Fruit fly (Drosophila melanogaster) whole organism, embryonic: Measurements from ENCODE around the gene temp.

Experiments used
- Asciz ChIP-seq: fragments of 200-800 bp; sonication (Bioruptor generic); optimal IDR thresholded peaks from 2 replicates; lab custom pipeline; 2017; ENCODE audit warnings: missing biosample characterization, mild to moderate bottlenecking, missing genetic modification characterization, missing genetic modification reagents
- Atf6 ChIP-seq: fragments of 200-800 bp; sonication (Bioruptor generic); IDR thresholded peaks from 2 replicates; pipeline ENCODE4 v1.3.6; 2022; ENCODE audit warnings: missing biosample characterization, missing genetic modification characterization
- CG1024 ChIP-seq: fragments of 200-800 bp; sonication (Bioruptor generic); IDR thresholded peaks from 2 replicates; pipeline ENCODE4 v1.3.6; 2022; ENCODE audit warnings: missing biosample characterization, missing genetic modification characterization
- CG10979 ChIP-seq: fragments of 200-800 bp; sonication (Bioruptor generic); optimal IDR thresholded peaks from 2 replicates; lab custom pipeline; 2018; ENCODE audit warnings: missing biosample characterization, mild to moderate bottlenecking, missing genetic modification characterization, moderate library complexity
- CG12155 ChIP-seq: fragments of 200-800 bp; sonication (Bioruptor generic); optimal IDR thresholded peaks from 3 replicates; lab custom pipeline; 2016; ENCODE audit warnings: missing biosample characterization, missing genetic modification characterization
- CG12236 ChIP-seq: fragments of 200-800 bp; sonication (Bioruptor generic); optimal IDR thresholded peaks from 2 replicates; lab custom pipeline; 2016; ENCODE audit warnings: missing biosample characterization, missing genetic modification characterization
- CG12299 ChIP-seq: fragments of 200-800 bp; sonication (Bioruptor generic); optimal IDR thresholded peaks from 2 replicates; lab custom pipeline; 2018; ENCODE audit warnings: missing biosample characterization, mild to moderate bottlenecking, missing genetic modification characterization
- CG12769 ChIP-seq: fragments of 200-800 bp; sonication (Bioruptor generic); optimal IDR thresholded peaks from 2 replicates; lab custom pipeline; 2019; ENCODE audit warnings: missing biosample characterization, mild to moderate bottlenecking, missing genetic modification characterization, moderate library complexity
- CG13624 ChIP-seq: fragments of 200-800 bp; sonication (Bioruptor generic); optimal IDR thresholded peaks from 2 replicates; lab custom pipeline; 2016; ENCODE audit warnings: missing biosample characterization, missing genetic modification characterization
- CG1832 ChIP-seq: fragments of 200-800 bp; sonication (Bioruptor generic); optimal IDR thresholded peaks from 2 replicates; lab custom pipeline; 2017; ENCODE audit warnings: missing biosample characterization, mild to moderate bottlenecking, missing genetic modification characterization, inconsistent platforms
- CG2129 ChIP-seq: fragments of 200-800 bp; sonication (Bioruptor generic); IDR thresholded peaks from 2 replicates; pipeline ENCODE4 v1.3.6; 2022; ENCODE audit warnings: missing biosample characterization, missing genetic modification characterization; ENCODE audit not compliant: partially characterized antibody
- CG3281 ChIP-seq: fragments of 200-800 bp; sonication (Bioruptor generic); optimal IDR thresholded peaks from 3 replicates; lab custom pipeline; 2017; ENCODE audit warnings: missing biosample characterization, mild to moderate bottlenecking, missing genetic modification characterization
- CG4854 ChIP-seq: fragments of 200-800 bp; sonication (Bioruptor generic); optimal IDR thresholded peaks from 2 replicates; lab custom pipeline; 2016; ENCODE audit warnings: missing biosample characterization, missing genetic modification characterization, inconsistent platforms
- CG6791 ChIP-seq: fragments of 200-800 bp; sonication (Bioruptor generic); IDR thresholded peaks from 3 replicates; pipeline ENCODE4 v1.3.6; 2022; ENCODE audit warnings: missing biosample characterization, missing genetic modification characterization; ENCODE audit not compliant: partially characterized antibody
- CG7372 ChIP-seq: fragments of 200-800 bp; sonication (Bioruptor generic); IDR thresholded peaks from 2 replicates; pipeline ENCODE4 v1.3.6; 2022; ENCODE audit warnings: missing biosample characterization, missing genetic modification characterization
- CG7928 ChIP-seq: fragments of 200-800 bp; sonication (Bioruptor generic); optimal IDR thresholded peaks from 2 replicates; lab custom pipeline; 2017; ENCODE audit warnings: missing biosample characterization, mild to moderate bottlenecking, missing genetic modification characterization
- CG8281 ChIP-seq: fragments of 200-800 bp; sonication (Bioruptor generic); optimal IDR thresholded peaks from 2 replicates; lab custom pipeline; 2018; ENCODE audit warnings: missing biosample characterization, mild to moderate bottlenecking, missing genetic modification characterization, moderate library complexity
- CG9797 ChIP-seq: fragments of 200-800 bp; sonication (Bioruptor generic); optimal IDR thresholded peaks from 3 replicates; lab custom pipeline; 2018; ENCODE audit warnings: missing biosample characterization, mild to moderate bottlenecking, missing genetic modification characterization
- Camta ChIP-seq: fragments of 200-800 bp; sonication (Bioruptor generic); optimal IDR thresholded peaks from 2 replicates; lab custom pipeline; 2016; ENCODE audit warnings: missing biosample characterization, missing genetic modification characterization
- D19B ChIP-seq: fragments of 200-800 bp; sonication (Bioruptor generic); optimal IDR thresholded peaks from 2 replicates; lab custom pipeline; 2017; ENCODE audit warnings: missing biosample characterization, mild to moderate bottlenecking, missing genetic modification characterization
- Doc2 ChIP-seq: fragments of 200-800 bp; sonication (Bioruptor generic); IDR thresholded peaks from 2 replicates; pipeline ENCODE4 v1.3.6; 2022; ENCODE audit warnings: missing biosample characterization, missing genetic modification characterization
- Eip74EF ChIP-seq, 2 experiments: fragments of 200-800 bp in 1 of 2; fragments of >200 bp in 1 of 2; sonication (Bioruptor generic) in 1 of 2; optimal IDR thresholded peaks; 2 replicates each; lab custom pipeline; 2017 to 2019; ENCODE audit warnings: missing biosample characterization in 2 of 2, missing genetic modification characterization in 2 of 2, mild to moderate bottlenecking in 1 of 2, moderate library complexity in 1 of 2
- HLH54F ChIP-seq: fragments of 200-800 bp; sonication (Bioruptor generic); optimal IDR thresholded peaks from 3 replicates; lab custom pipeline; 2016; ENCODE audit warnings: missing biosample characterization, missing genetic modification characterization
- Hr3 ChIP-seq: fragments of 200-800 bp; sonication (Bioruptor generic); optimal IDR thresholded peaks from 3 replicates; lab custom pipeline; 2016; ENCODE audit warnings: missing biosample characterization, missing genetic modification characterization
- MTF-1 ChIP-seq: fragments of 200-800 bp; sonication (Bioruptor generic); optimal IDR thresholded peaks from 2 replicates; lab custom pipeline; 2018; ENCODE audit warnings: missing biosample characterization, mild to moderate bottlenecking, missing genetic modification characterization, borderline replicate concordance
- Med ChIP-seq: fragments of 200-800 bp; sonication (Bioruptor generic); peaks from one replicate; lab custom pipeline; 2016; ENCODE audit warnings: missing biosample characterization, missing genetic modification characterization, mild to moderate bottlenecking, inconsistent platforms, moderate library complexity
- Mes4 ChIP-seq: fragments of 200-800 bp; sonication (Bioruptor generic); optimal IDR thresholded peaks from 2 replicates; lab custom pipeline; 2016; ENCODE audit warnings: missing biosample characterization, missing genetic modification characterization
- Rfx ChIP-seq: fragments of 200-800 bp; sonication (Bioruptor generic); IDR thresholded peaks from 2 replicates; pipeline ENCODE4 v1.3.6; 2022; ENCODE audit warnings: missing biosample characterization, missing genetic modification characterization
- Sox100B ChIP-seq: fragments of 200-800 bp; sonication (Bioruptor generic); optimal IDR thresholded peaks from 3 replicates; lab custom pipeline; 2018; ENCODE audit warnings: missing biosample characterization, mild to moderate bottlenecking, missing genetic modification characterization
- Taf1 ChIP-seq: fragments of 200-800 bp; sonication (Bioruptor generic); IDR thresholded peaks from 2 replicates; pipeline ENCODE4 v1.3.6; 2022; ENCODE audit warnings: missing biosample characterization, missing genetic modification characterization
- Trl ChIP-seq, 3 experiments: fragments of >200 bp in 2 of 3; fragments of 200-800 bp in 1 of 3; sonication (Bioruptor generic) in 1 of 3; optimal IDR thresholded peaks; 2 replicates in 1 of 3; 3 replicates in 2 of 3; lab custom pipeline; 2016 to 2017; ENCODE audit warnings: missing biosample characterization in 1 of 3, missing genetic modification characterization in 1 of 3
- Xbp1 ChIP-seq: fragments of 200-800 bp; sonication (Bioruptor generic); optimal IDR thresholded peaks from 3 replicates; lab custom pipeline; 2016; ENCODE audit warnings: missing biosample characterization, mild to moderate bottlenecking, missing genetic modification characterization
- corto ChIP-seq: fragments of 200-800 bp; sonication (Bioruptor generic); optimal IDR thresholded peaks from 2 replicates; lab custom pipeline; 2016; ENCODE audit warnings: missing biosample characterization, mild to moderate bottlenecking, missing genetic modification characterization, moderate library complexity
- dimm ChIP-seq: fragments of 200-800 bp; sonication (Bioruptor generic); IDR thresholded peaks from 2 replicates; pipeline ENCODE4 v1.3.6; 2022; ENCODE audit warnings: missing biosample characterization, missing genetic modification characterization
- klu ChIP-seq: fragments of 200-800 bp; sonication (Bioruptor generic); IDR thresholded peaks from 2 replicates; pipeline ENCODE4 v1.3.6; 2022; ENCODE audit warnings: missing biosample characterization, missing genetic modification characterization
- nerfin-1 ChIP-seq: fragments of 200-800 bp; sonication (Bioruptor generic); optimal IDR thresholded peaks from 3 replicates; lab custom pipeline; 2019; ENCODE audit warnings: missing biosample characterization, mild to moderate bottlenecking, missing genetic modification characterization, moderate library complexity
- nmo ChIP-seq: fragments of 200-800 bp; sonication (Bioruptor generic); optimal IDR thresholded peaks from 2 replicates; lab custom pipeline; 2018; ENCODE audit warnings: missing biosample characterization, mild to moderate bottlenecking, missing genetic modification characterization, moderate library complexity
- pita ChIP-seq: fragments of 200-800 bp; sonication (Bioruptor generic); optimal IDR thresholded peaks from 2 replicates; lab custom pipeline; 2017; ENCODE audit warnings: missing biosample characterization, mild to moderate bottlenecking, missing genetic modification characterization
- pros ChIP-seq: fragments of 200-800 bp; sonication (Bioruptor generic); optimal IDR thresholded peaks from 3 replicates; lab custom pipeline; 2019; ENCODE audit warnings: missing biosample characterization, mild to moderate bottlenecking, missing genetic modification characterization, moderate library complexity
- pum ChIP-seq: fragments of 200-800 bp; sonication (Bioruptor generic); optimal IDR thresholded peaks from 2 replicates; lab custom pipeline; 2016; ENCODE audit warnings: missing biosample characterization, missing genetic modification characterization
- sc ChIP-seq, 3 experiments: fragments of >200 bp in 2 of 3; fragments of 200-800 bp in 1 of 3; sonication (Bioruptor generic) in 1 of 3; optimal IDR thresholded peaks; 2 replicates in 2 of 3; 3 replicates in 1 of 3; lab custom pipeline; 2017; ENCODE audit warnings: mild to moderate bottlenecking in 1 of 3, missing biosample characterization in 1 of 3, missing genetic modification characterization in 1 of 3, missing genetic modification reagents in 1 of 3
- schlank ChIP-seq: fragments of 200-800 bp; sonication (Bioruptor generic); optimal IDR thresholded peaks from 2 replicates; lab custom pipeline; 2018; ENCODE audit warnings: missing biosample characterization, mild to moderate bottlenecking, missing genetic modification characterization
- sqz ChIP-seq: fragments of 200-800 bp; sonication (Bioruptor generic); optimal IDR thresholded peaks from 3 replicates; lab custom pipeline; 2018; ENCODE audit warnings: missing biosample characterization, mild to moderate bottlenecking, missing genetic modification characterization
- stc ChIP-seq: fragments of 200-800 bp; sonication (Bioruptor generic); IDR thresholded peaks from 2 replicates; pipeline ENCODE4 v1.3.6; 2022; ENCODE audit warnings: missing biosample characterization, missing genetic modification characterization
- stwl ChIP-seq: fragments of 200-800 bp; sonication (Bioruptor generic); optimal IDR thresholded peaks from 3 replicates; lab custom pipeline; 2018; ENCODE audit warnings: missing biosample characterization, mild to moderate bottlenecking, missing genetic modification characterization, moderate library complexity
- sug ChIP-seq: fragments of 200-800 bp; optimal IDR thresholded peaks from 2 replicates; lab custom pipeline; 2019; ENCODE audit warnings: missing biosample characterization, mild to moderate bottlenecking, missing genetic modification characterization, moderate library complexity
- tna ChIP-seq: fragments of 200-800 bp; sonication (Bioruptor generic); IDR thresholded peaks from 2 replicates; pipeline ENCODE4 v1.3.6; 2022; ENCODE audit warnings: missing biosample characterization, missing genetic modification characterization; ENCODE audit not compliant: partially characterized antibody
- yki ChIP-seq: fragments of >200 bp; optimal IDR thresholded peaks from 3 replicates; lab custom pipeline; 2018

The temp gene

DNA sequence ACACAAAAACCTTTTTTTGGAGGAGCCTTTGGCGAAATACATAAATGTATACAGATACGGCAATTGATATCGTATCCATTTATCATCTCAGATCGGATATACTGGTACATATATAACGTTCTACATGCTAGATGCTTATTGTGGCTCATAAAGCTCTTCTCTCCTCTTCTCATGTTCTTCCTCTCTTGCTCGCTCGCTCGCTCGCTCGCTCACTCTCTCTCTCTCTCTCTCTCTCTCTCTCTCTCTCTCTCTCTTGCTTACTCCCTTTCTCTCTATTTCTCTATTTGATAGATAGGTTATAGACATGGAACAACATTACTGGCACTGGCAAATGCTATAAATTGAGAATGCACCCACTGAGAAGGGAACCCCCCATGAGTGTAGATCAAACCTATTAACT lies 7.3 kb downstream of the temp start:
- TF ChIP-seq schlank: no peak
- TF ChIP-seq HLH54F: no peak
- TF ChIP-seq yki: peak; percentile 38
- TF ChIP-seq CG8281 (tag; lab: Kevin White, UChicago): no peak
- TF ChIP-seq Med: peak; percentile 29
- TF ChIP-seq CG12769 (tag; lab: Kevin White, UChicago): no peak
- TF ChIP-seq CG1832 (GFP tag; lab: Kevin White, UChicago): peak; percentile 70
- peak; percentile 71 to 95 for TF ChIP-seq Trl (optimal IDR thresholded peaks at IDR 0.05; lab: Kevin White, UChicago)
- TF ChIP-seq Trl (GFP tag; optimal IDR thresholded peaks at IDR 0.05; lab: Kevin White, UChicago): no peak
- TF ChIP-seq Mes4 (GFP tag; lab: Kevin White, UChicago): no peak
- TF ChIP-seq CG1024 (GFP tag; lab: Robert Waterston, UW): no peak

DNA sequence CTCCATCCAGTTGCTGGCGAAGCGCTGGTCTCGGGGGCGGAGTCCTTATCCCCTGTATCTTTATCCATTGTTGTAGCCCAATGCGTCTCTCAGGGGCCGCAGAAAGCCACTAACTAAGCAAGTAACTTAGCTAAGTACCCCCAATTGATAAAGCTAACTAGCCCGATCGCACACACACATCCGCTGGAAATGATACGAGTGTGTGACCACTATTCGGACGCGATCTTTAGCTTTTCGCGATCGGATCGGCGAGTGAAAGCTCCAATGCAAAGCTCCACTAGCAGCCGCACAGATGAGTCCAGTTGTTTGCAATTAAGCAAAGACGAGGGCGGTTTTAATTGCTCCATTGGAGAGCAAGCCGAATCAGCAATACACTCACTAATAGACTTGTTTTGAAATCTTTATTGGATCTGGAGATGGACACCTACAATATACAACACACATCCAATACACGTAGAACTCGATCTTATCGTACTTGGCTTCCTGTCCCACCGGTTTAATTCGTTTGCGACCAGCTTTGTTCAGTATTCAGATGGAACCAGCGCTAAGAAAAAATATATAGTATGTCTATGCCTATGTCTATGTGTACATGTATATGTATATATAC lies 8.2 kb downstream of the temp start, which contains the start of gene CG3091:
Gene CG3091 (minus strand): TSS at position 178 of the 607 bp plus-strand sequence.
- TF ChIP-seq CG10979 (tag; lab: Kevin White, UChicago) (no peak), Sox100B (GFP tag; lab: Kevin White, UChicago) (no peak), CG4854 (GFP tag; lab: Kevin White, UChicago) (no peak), Taf1 (GFP tag; lab: Robert Waterston, UW) (no peak), Doc2 (GFP tag; lab: Robert Waterston, UW) (no peak), CG6791 (GFP tag; lab: Robert Waterston, UW) (no peak), CG13624 (GFP tag; lab: Kevin White, UChicago) (peak; percentile 44), CG12299 (tag; lab: Kevin White, UChicago) (no peak), CG2129 (GFP tag; lab: Robert Waterston, UW) (no peak), sug (peak; percentile 53), pita (GFP tag; lab: Kevin White, UChicago) (no peak), CG7928 (no peak), Rfx (peak; percentile 54), Hr3 (no peak), dimm (GFP tag; lab: Robert Waterston, UW) (no peak), stwl (tag; lab: Kevin White, UChicago) (no peak), Eip74EF (GFP tag; optimal IDR thresholded peaks at IDR 0.05; lab: Kevin White, UChicago) (no peak), klu (GFP tag; lab: Robert Waterston, UW) (no peak), D19B (no peak), pros (no peak), CG7372 (GFP tag; lab: Robert Waterston, UW) (no peak), sc (optimal IDR thresholded peaks at IDR 0.05; lab: Kevin White, UChicago) (no peak), sc (GFP tag; optimal IDR thresholded peaks at IDR 0.05; lab: Kevin White, UChicago) (no peak), Asciz (GFP tag; lab: Kevin White, UChicago) (no peak), sqz (no peak), corto (GFP tag; lab: Kevin White, UChicago) (no peak), nerfin-1 (tag; lab: Kevin White, UChicago) (no peak), Med (peak; percentile 75), tna (GFP tag; lab: Robert Waterston, UW) (no peak), pum (GFP tag; lab: Kevin White, UChicago) (no peak), CG3281 (GFP tag; lab: Kevin White, UChicago) (peak; percentile 16), Atf6 (GFP tag; lab: Robert Waterston, UW) (0 out of 2 replicates have a peak, but pooled peaks have one; percentile 37), CG9797 (GFP tag; lab: Kevin White, UChicago) (no peak), CG12155 (no peak), Camta (GFP tag; lab: Kevin White, UChicago) (no peak), Xbp1 (GFP tag; lab: Kevin White, UChicago) (no peak), nmo (GFP tag; lab: Kevin White, UChicago) (no peak), stc (GFP tag; lab: Robert Waterston, UW) (no peak), MTF-1 (GFP tag; lab: Kevin White, UChicago) (no peak), CG12236 (GFP tag; lab: Kevin White, UChicago) (no peak)
